Fruit fly (Drosophila melanogaster): ENCODE measurements around the gene Cln3.
A peak's percentile ranks its signal among the peaks of the same experiment; 100 is the strongest.

Gene Cln3

DNA sequence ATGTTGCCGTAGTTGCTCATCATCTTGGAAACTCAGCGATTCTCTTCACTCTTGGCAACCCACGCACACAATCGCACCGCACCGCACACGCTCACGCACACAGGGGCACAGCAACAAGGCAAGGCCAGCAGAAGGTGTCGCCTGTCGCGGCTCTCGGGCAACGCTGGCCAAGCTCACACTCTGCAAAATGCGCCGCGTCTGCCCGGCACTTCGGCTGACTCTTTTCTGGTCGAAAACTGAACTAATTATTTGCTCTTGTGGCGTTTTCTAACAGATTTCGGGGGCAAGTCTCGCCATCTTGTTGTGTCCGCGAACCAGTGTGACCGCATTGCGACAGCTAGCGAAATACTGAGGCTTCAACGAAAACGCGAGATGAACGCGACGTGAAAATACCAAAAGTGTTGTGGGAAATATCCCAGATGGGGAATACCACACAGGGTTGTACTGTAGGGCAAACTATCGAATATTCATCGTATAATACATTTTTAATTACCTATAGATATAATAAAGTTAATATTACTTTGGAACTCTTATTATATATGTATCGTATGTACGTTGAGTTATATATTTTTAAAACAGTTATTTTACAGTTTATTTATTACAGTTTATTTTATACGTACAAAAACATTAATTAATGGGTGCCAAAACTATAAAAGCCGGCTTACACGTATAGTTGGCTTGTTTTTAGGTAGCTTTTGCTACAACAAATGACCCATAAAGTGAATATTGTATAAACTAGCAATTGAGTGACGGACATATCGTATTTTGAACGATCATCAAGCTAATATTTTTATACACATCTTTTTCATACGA is 32.5 kb upstream of the Cln3 start, which contains the start of the genes MED19 and CG7430 (continued):
- no peak for TF ChIP-seq CG1792 (GFP tag; optimal IDR thresholded peaks at IDR 0.05)
- TF ChIP-seq CG9797 (GFP tag; optimal IDR thresholded peaks at IDR 0.05), result peak; percentile 88
- TF ChIP-seq unpg (GFP tag; optimal IDR thresholded peaks at IDR 0.05), result peak; percentile 35
- peak; percentile 65; the same call in 2 of the 3 replicates for TF ChIP-seq sr (GFP tag; IDR thresholded peaks at IDR 0.05)
- TF ChIP-seq CG11093 (GFP tag; IDR thresholded peaks at IDR 0.05), result no peak
- peak; percentile 59 for TF ChIP-seq CG14710 (tag; optimal IDR thresholded peaks at IDR 0.05)
- TF ChIP-seq CG1603 (tag; optimal IDR thresholded peaks at IDR 0.05), result peak; percentile 61
- no peak; the same call in 1 of the 4 replicates for TF ChIP-seq Dll (GFP tag; IDR thresholded peaks at IDR 0.05; ENCODE audit: partially characterized antibody)
- no peak for TF ChIP-seq tap (tag; optimal IDR thresholded peaks at IDR 0.05)
- no peak for TF ChIP-seq fu2 (GFP tag; optimal IDR thresholded peaks at IDR 0.05)
- TF ChIP-seq CG8089 (GFP tag; optimal IDR thresholded peaks at IDR 0.05), result no peak
- TF ChIP-seq en (GFP tag; optimal IDR thresholded peaks at IDR 0.05), result no peak
- TF ChIP-seq ERR (GFP tag; optimal IDR thresholded peaks at IDR 0.05), result no peak
- no peak for TF ChIP-seq gem (tag; optimal IDR thresholded peaks at IDR 0.05)
- peak; percentile 36 for TF ChIP-seq CG30020 (tag; optimal IDR thresholded peaks at IDR 0.05)
- no peak for TF ChIP-seq pb (GFP tag; optimal IDR thresholded peaks at IDR 0.05)
- TF ChIP-seq Drgx (GFP tag; IDR thresholded peaks at IDR 0.05), result no peak
- TF ChIP-seq Abd-B (GFP tag; optimal IDR thresholded peaks at IDR 0.05), result peak; percentile 62
- no peak; the same call in 2 of the 3 replicates for TF ChIP-seq Dbx (GFP tag; IDR thresholded peaks at IDR 0.05)
- peak; percentile 49; the same call in 1 of the 2 replicates for TF ChIP-seq sna (GFP tag; IDR thresholded peaks at IDR 0.05; ENCODE audit: partially characterized antibody)
- TF ChIP-seq CG1832 (GFP tag; optimal IDR thresholded peaks at IDR 0.05), result no peak
- no peak for TF ChIP-seq CG31224 (GFP tag; IDR thresholded peaks at IDR 0.05)
- TF ChIP-seq CG15479 (GFP tag; optimal IDR thresholded peaks at IDR 0.05), result no peak
- TF ChIP-seq CG15011 (GFP tag; optimal IDR thresholded peaks at IDR 0.05), result no peak
- no peak for TF ChIP-seq Mrtf (GFP tag; IDR thresholded peaks at IDR 0.05)
- no peak for TF ChIP-seq CG18011 (GFP tag; optimal IDR thresholded peaks at IDR 0.05)
- TF ChIP-seq Dip3 (GFP tag; optimal IDR thresholded peaks at IDR 0.05), result no peak
- TF ChIP-seq B-H1 (GFP tag; IDR thresholded peaks at IDR 0.05), result no peak
- peak; percentile 59 for TF ChIP-seq HLHmδ (GFP tag; optimal IDR thresholded peaks at IDR 0.05)
- peak in 1 of 2 experiments; percentile 17 for TF ChIP-seq Pdp1 (GFP tag; optimal IDR thresholded peaks at IDR 0.05)
- no peak for TF ChIP-seq CG4707 (GFP tag; optimal IDR thresholded peaks at IDR 0.05)
- no peak for TF ChIP-seq p53 (GFP tag; optimal IDR thresholded peaks at IDR 0.05)
- TF ChIP-seq CG3163 (GFP tag; optimal IDR thresholded peaks at IDR 0.05), result no peak
- no peak for TF ChIP-seq eyg (GFP tag; optimal IDR thresholded peaks at IDR 0.05)
- no peak for TF ChIP-seq grn (GFP tag; optimal IDR thresholded peaks at IDR 0.05)
- no peak for TF ChIP-seq pum (GFP tag; optimal IDR thresholded peaks at IDR 0.05)
- TF ChIP-seq CG7928 (GFP tag; optimal IDR thresholded peaks at IDR 0.05), result peak; percentile 62
- TF ChIP-seq CG12236 (GFP tag; optimal IDR thresholded peaks at IDR 0.05), result no peak
- no peak for TF ChIP-seq CG9876 (GFP tag; optimal IDR thresholded peaks at IDR 0.05)
- no peak for TF ChIP-seq CG13123 (GFP tag; optimal IDR thresholded peaks at IDR 0.05)
- no peak for TF ChIP-seq CG6272 (GFP tag; IDR thresholded peaks at IDR 0.05)
- no peak for TF ChIP-seq cas (GFP tag; IDR thresholded peaks at IDR 0.05)
- peak; percentile 94 for TF ChIP-seq CG11560 (tag; IDR thresholded peaks at IDR 0.05)
- TF ChIP-seq CG7556 (GFP tag; optimal IDR thresholded peaks at IDR 0.05), result no peak
- TF ChIP-seq CG4820 (GFP tag; optimal IDR thresholded peaks at IDR 0.05), result no peak
- no peak for TF ChIP-seq otp (GFP tag; IDR thresholded peaks at IDR 0.05)
- TF ChIP-seq row (GFP tag; IDR thresholded peaks at IDR 0.05), result peak; percentile 72
- no peak for TF ChIP-seq CG8924 (tag; optimal IDR thresholded peaks at IDR 0.05)
- TF ChIP-seq seq (GFP tag; IDR thresholded peaks at IDR 0.05), result no peak; the same call in 1 of the 2 replicates
- peak; percentile 33 for TF ChIP-seq CG13287 (GFP tag; IDR thresholded peaks at IDR 0.05; ENCODE audit: partially characterized antibody)

Measured in whole organism, embryonic.